Fruit fly (Drosophila melanogaster) whole organism, embryonic: ENCODE results near the gene obst-B.
A peak's percentile ranks its signal among the peaks of the same experiment; 100 is the strongest.

Experiments used
- C15 ChIP-seq: fragments of 200-800 bp; sonication (Bioruptor generic); IDR thresholded peaks from 3 replicates; pipeline ENCODE4 v1.3.6; 2022; ENCODE audit warnings: missing biosample characterization, missing genetic modification characterization
- CG10267 ChIP-seq: fragments of 200-800 bp; sonication (Bioruptor generic); optimal IDR thresholded peaks from 2 replicates; lab custom pipeline; 2018; ENCODE audit warnings: missing biosample characterization, mild to moderate bottlenecking, missing genetic modification characterization, moderate library complexity
- CG13287 ChIP-seq: fragments of 200-800 bp; sonication (Bioruptor generic); IDR thresholded peaks from 2 replicates; pipeline ENCODE4 v1.3.6; 2022; ENCODE audit warnings: missing biosample characterization, missing genetic modification characterization; ENCODE audit not compliant: partially characterized antibody
- CG13775 ChIP-seq: fragments of 200-800 bp; sonication (Bioruptor generic); optimal IDR thresholded peaks from 3 replicates; lab custom pipeline; 2017; ENCODE audit warnings: missing biosample characterization, mild to moderate bottlenecking, missing genetic modification characterization
- CG1832 ChIP-seq: fragments of 200-800 bp; sonication (Bioruptor generic); optimal IDR thresholded peaks from 2 replicates; lab custom pipeline; 2017; ENCODE audit warnings: missing biosample characterization, mild to moderate bottlenecking, missing genetic modification characterization, inconsistent platforms
- CG30403 ChIP-seq: fragments of 200-800 bp; sonication (Bioruptor generic); optimal IDR thresholded peaks from 3 replicates; lab custom pipeline; 2016; ENCODE audit warnings: missing biosample characterization, missing genetic modification characterization
- CG31388 ChIP-seq: fragments of 200-800 bp; sonication (Bioruptor generic); optimal IDR thresholded peaks from 2 replicates; lab custom pipeline; 2016; ENCODE audit warnings: missing biosample characterization, missing genetic modification characterization
- CG4282 ChIP-seq: fragments of 200-800 bp; sonication (Bioruptor generic); optimal IDR thresholded peaks from 2 replicates; lab custom pipeline; 2016; ENCODE audit warnings: missing biosample characterization, missing genetic modification characterization
- CG4360 ChIP-seq: fragments of 200-800 bp; sonication (Bioruptor generic); IDR thresholded peaks from 2 replicates; pipeline ENCODE4 v1.3.6; 2022; ENCODE audit warnings: missing biosample characterization, missing genetic modification characterization
- CG4730 ChIP-seq: fragments of 200-800 bp; sonication (Bioruptor generic); IDR thresholded peaks from 2 replicates; pipeline ENCODE4 v1.3.6; 2022; ENCODE audit warnings: missing biosample characterization, missing genetic modification characterization
- CG7357 ChIP-seq: fragments of 200-800 bp; sonication (Bioruptor generic); IDR thresholded peaks from 3 replicates; pipeline ENCODE4 v1.3.6; 2022; ENCODE audit warnings: missing biosample characterization, missing genetic modification characterization
- CG7372 ChIP-seq: fragments of 200-800 bp; sonication (Bioruptor generic); IDR thresholded peaks from 2 replicates; pipeline ENCODE4 v1.3.6; 2022; ENCODE audit warnings: missing biosample characterization, missing genetic modification characterization
- CG7928 ChIP-seq: fragments of 200-800 bp; sonication (Bioruptor generic); optimal IDR thresholded peaks from 2 replicates; lab custom pipeline; 2017; ENCODE audit warnings: missing biosample characterization, mild to moderate bottlenecking, missing genetic modification characterization
- Lhr ChIP-seq: fragments of 200-800 bp; sonication (Bioruptor generic); optimal IDR thresholded peaks from 3 replicates; lab custom pipeline; 2017; ENCODE audit warnings: mild to moderate bottlenecking, missing biosample characterization, missing genetic modification reagents, missing genetic modification characterization
- Max ChIP-seq: fragments of 200-800 bp; sonication (Bioruptor generic); optimal IDR thresholded peaks from 2 replicates; lab custom pipeline; 2016; ENCODE audit warnings: missing biosample characterization, mild to moderate bottlenecking, missing genetic modification characterization
- NC2β ChIP-seq: fragments of 200-800 bp; sonication (Bioruptor generic); optimal IDR thresholded peaks from 2 replicates; lab custom pipeline; 2016; ENCODE audit warnings: missing biosample characterization, missing genetic modification characterization
- Nf-YB ChIP-seq: fragments of 200-800 bp; sonication (Bioruptor generic); optimal IDR thresholded peaks from 3 replicates; lab custom pipeline; 2019; ENCODE audit warnings: missing biosample characterization, mild to moderate bottlenecking, missing genetic modification characterization, moderate library complexity
- Oaz ChIP-seq: fragments of 200-800 bp; sonication (Bioruptor generic); IDR thresholded peaks from 2 replicates; pipeline ENCODE4 v1.3.6; 2022; ENCODE audit warnings: missing biosample characterization, missing genetic modification characterization
- Poxn ChIP-seq: fragments of 200-800 bp; sonication (Bioruptor generic); IDR thresholded peaks from 2 replicates; pipeline ENCODE4 v1.3.6; 2022; ENCODE audit warnings: missing biosample characterization, missing genetic modification characterization
- Six4 ChIP-seq: fragments of 200-800 bp; sonication (Bioruptor generic); optimal IDR thresholded peaks from 2 replicates; lab custom pipeline; 2016; ENCODE audit warnings: missing biosample characterization, missing genetic modification characterization
- abd-A ChIP-seq: fragments of 200-800 bp; sonication (Bioruptor generic); optimal IDR thresholded peaks from 3 replicates; lab custom pipeline; 2019; ENCODE audit warnings: missing biosample characterization, mild to moderate bottlenecking, missing genetic modification characterization, moderate library complexity
- ase ChIP-seq: fragments of 200-800 bp; sonication (Bioruptor generic); IDR thresholded peaks from 3 replicates; pipeline ENCODE4 v1.3.6; 2022; ENCODE audit warnings: missing biosample characterization, missing genetic modification characterization
- ash1 ChIP-seq: fragments of 200-800 bp; sonication (Bioruptor generic); optimal IDR thresholded peaks from 2 replicates; lab custom pipeline; 2018; ENCODE audit warnings: missing biosample characterization, mild to moderate bottlenecking, missing genetic modification characterization
- bowl ChIP-seq: fragments of 200-800 bp; sonication (Bioruptor generic); IDR thresholded peaks from 2 replicates; pipeline ENCODE4 v1.3.6; 2022; ENCODE audit warnings: missing biosample characterization, missing genetic modification characterization
- br ChIP-seq: fragments of >200 bp; optimal IDR thresholded peaks from 2 replicates; lab custom pipeline; 2017
- caup ChIP-seq: fragments of 200-800 bp; sonication (Bioruptor generic); optimal IDR thresholded peaks from 3 replicates; lab custom pipeline; 2017; ENCODE audit warnings: missing biosample characterization, mild to moderate bottlenecking, missing genetic modification characterization, moderate library complexity; ENCODE audit not compliant: severe bottlenecking
- dan ChIP-seq: fragments of 200-800 bp; sonication (Bioruptor generic); IDR thresholded peaks from 2 replicates; pipeline ENCODE4 v1.3.6; 2022; ENCODE audit warnings: missing biosample characterization, missing genetic modification characterization
- eyg ChIP-seq: fragments of 200-800 bp; sonication (Bioruptor generic); optimal IDR thresholded peaks from 3 replicates; lab custom pipeline; 2016; ENCODE audit warnings: missing biosample characterization, missing genetic modification characterization
- fd102C ChIP-seq: fragments of 200-800 bp; sonication (Bioruptor generic); optimal IDR thresholded peaks from 2 replicates; lab custom pipeline; 2018; ENCODE audit warnings: missing biosample characterization, mild to moderate bottlenecking, missing genetic modification characterization, moderate library complexity
- fd3F ChIP-seq: fragments of 200-800 bp; sonication (Bioruptor generic); optimal IDR thresholded peaks from 2 replicates; lab custom pipeline; 2018; ENCODE audit warnings: missing biosample characterization, mild to moderate bottlenecking, missing genetic modification characterization, moderate library complexity
- gem ChIP-seq: fragments of 200-800 bp; sonication (Bioruptor generic); optimal IDR thresholded peaks from 2 replicates; lab custom pipeline; 2019; ENCODE audit warnings: missing biosample characterization, mild to moderate bottlenecking, missing genetic modification characterization, moderate library complexity
- gt ChIP-seq: fragments of 200-800 bp; sonication (Bioruptor generic); IDR thresholded peaks from 2 replicates; pipeline ENCODE4 v1.3.6; 2022; ENCODE audit warnings: missing biosample characterization, missing genetic modification characterization
- hth ChIP-seq: fragments of >200 bp; optimal IDR thresholded peaks from 2 replicates; lab custom pipeline; 2017; ENCODE audit warnings: inconsistent platforms
- jigr1 ChIP-seq: fragments of 200-800 bp; sonication (Bioruptor generic); IDR thresholded peaks from 3 replicates; pipeline ENCODE4 v1.3.6; 2022; ENCODE audit warnings: missing biosample characterization, missing genetic modification characterization
- klu ChIP-seq: fragments of 200-800 bp; sonication (Bioruptor generic); IDR thresholded peaks from 2 replicates; pipeline ENCODE4 v1.3.6; 2022; ENCODE audit warnings: missing biosample characterization, missing genetic modification characterization
- lbe ChIP-seq: fragments of 200-800 bp; sonication (Bioruptor generic); optimal IDR thresholded peaks from 2 replicates; lab custom pipeline; 2016; ENCODE audit warnings: missing biosample characterization, mild to moderate bottlenecking, missing genetic modification characterization
- nerfin-1 ChIP-seq: fragments of 200-800 bp; sonication (Bioruptor generic); optimal IDR thresholded peaks from 3 replicates; lab custom pipeline; 2019; ENCODE audit warnings: missing biosample characterization, mild to moderate bottlenecking, missing genetic modification characterization, moderate library complexity
- pnt ChIP-seq: fragments of 200-800 bp; sonication (Bioruptor generic); optimal IDR thresholded peaks from 3 replicates; lab custom pipeline; 2016; ENCODE audit warnings: missing biosample characterization, missing genetic modification characterization
- pros ChIP-seq: fragments of 200-800 bp; sonication (Bioruptor generic); optimal IDR thresholded peaks from 3 replicates; lab custom pipeline; 2019; ENCODE audit warnings: missing biosample characterization, mild to moderate bottlenecking, missing genetic modification characterization, moderate library complexity
- ranshi ChIP-seq: fragments of 200-800 bp; sonication (Bioruptor generic); IDR thresholded peaks from 2 replicates; pipeline ENCODE4 v1.3.6; 2022; ENCODE audit warnings: missing biosample characterization, missing genetic modification characterization
- seq ChIP-seq: fragments of 200-800 bp; sonication (Bioruptor generic); IDR thresholded peaks from 2 replicates; pipeline ENCODE4 v1.3.6; 2022; ENCODE audit warnings: missing biosample characterization, missing genetic modification characterization
- shn ChIP-seq: fragments of 200-800 bp; sonication (Bioruptor generic); optimal IDR thresholded peaks from 3 replicates; lab custom pipeline; 2016; ENCODE audit warnings: missing biosample characterization, missing genetic modification characterization
- so ChIP-seq: fragments of 200-800 bp; sonication (Bioruptor generic); IDR thresholded peaks from 3 replicates; pipeline ENCODE4 v1.3.6; 2022; ENCODE audit warnings: missing biosample characterization, missing genetic modification characterization
- stwl ChIP-seq: fragments of 200-800 bp; sonication (Bioruptor generic); optimal IDR thresholded peaks from 3 replicates; lab custom pipeline; 2018; ENCODE audit warnings: missing biosample characterization, mild to moderate bottlenecking, missing genetic modification characterization, moderate library complexity
- tll ChIP-seq, 2 experiments: fragments of 200-800 bp in 1 of 2; fragments of >200 bp in 1 of 2; sonication (Bioruptor generic) in 1 of 2; optimal IDR thresholded peaks; 2 replicates each; lab custom pipeline; 2017 to 2019; ENCODE audit warnings: missing biosample characterization in 2 of 2, missing genetic modification characterization in 2 of 2, mild to moderate bottlenecking in 1 of 2, moderate library complexity in 1 of 2
- trem ChIP-seq: fragments of 200-800 bp; optimal IDR thresholded peaks from 3 replicates; lab custom pipeline; 2019; ENCODE audit warnings: missing biosample characterization, mild to moderate bottlenecking, missing genetic modification characterization, moderate library complexity
- twi ChIP-seq: fragments of 200-800 bp; optimal IDR thresholded peaks from 2 replicates; lab custom pipeline; 2019; ENCODE audit warnings: missing biosample characterization, mild to moderate bottlenecking, missing genetic modification characterization, moderate library complexity
- vfl ChIP-seq: fragments of 200-800 bp; sonication (Bioruptor generic); optimal IDR thresholded peaks from 2 replicates; lab custom pipeline; 2016; ENCODE audit warnings: missing biosample characterization, missing genetic modification characterization
- zfh1 ChIP-seq: fragments of 200-800 bp; sonication (Bioruptor generic); IDR thresholded peaks from 3 replicates; pipeline ENCODE4 v1.3.6; 2022; ENCODE audit warnings: missing biosample characterization, missing genetic modification characterization
- zfh2 ChIP-seq: fragments of 200-800 bp; sonication (Bioruptor generic); optimal IDR thresholded peaks from 2 replicates; lab custom pipeline; 2016; ENCODE audit warnings: missing biosample characterization, missing genetic modification characterization

obst-B gene

dm6 chr2L:9984078-9984772 is 48.3 kb upstream of the obst-B start, which contains the start of gene bib (continued):
- TF ChIP-seq gem (peak; percentile 94), zfh1 (GFP tag; lab: Robert Waterston, UW) (peak; percentile 69; the same call in 2 of the 3 replicates), CG7357 (GFP tag; lab: Robert Waterston, UW) (peak; percentile 38; the same call in 1 of the 3 replicates), CG13287 (GFP tag; lab: Robert Waterston, UW) (no peak), NC2β (GFP tag; lab: Kevin White, UChicago) (peak; percentile 53), dan (GFP tag; lab: Robert Waterston, UW) (peak; percentile 55; the same call in 1 of the 2 replicates), br (no peak), C15 (GFP tag; lab: Robert Waterston, UW) (no peak), zfh2 (no peak), CG10267 (tag; lab: Kevin White, UChicago) (peak; percentile 89), ase (0 out of 3 replicates have a peak, but pooled peaks have one; percentile 61), hth (lab: Kevin White, UChicago) (no peak), trem (tag; lab: Kevin White, UChicago) (peak; percentile 93), CG4730 (GFP tag; lab: Robert Waterston, UW) (peak; percentile 40; the same call in 1 of the 2 replicates), shn (GFP tag; lab: Kevin White, UChicago) (no peak), gt (GFP tag; lab: Robert Waterston, UW) (0 out of 2 replicates have a peak, but pooled peaks have one; percentile 43), fd3F (GFP tag; lab: Kevin White, UChicago) (peak; percentile 52), lbe (GFP tag; lab: Kevin White, UChicago) (peak; percentile 82), CG30403 (GFP tag; lab: Kevin White, UChicago) (peak; percentile 87), Six4 (peak; percentile 81), klu (GFP tag; lab: Robert Waterston, UW) (no peak; the same call in 1 of the 2 replicates), Lhr (GFP tag; lab: Kevin White, UChicago) (peak; percentile 71), ash1 (GFP tag; lab: Kevin White, UChicago) (no peak), Nf-YB (GFP tag; lab: Kevin White, UChicago) (peak; percentile 70), CG13775 (peak; percentile 91), so (peak; percentile 62; the same call in 1 of the 3 replicates), caup (peak; percentile 79), vfl (peak; percentile 23), bowl (GFP tag; lab: Robert Waterston, UW) (0 out of 2 replicates have a peak, but pooled peaks have one; percentile 26), tll (GFP tag; optimal IDR thresholded peaks at IDR 0.05; lab: Kevin White, UChicago) (peak in 1 of 2 experiments; percentile 92), nerfin-1 (tag; lab: Kevin White, UChicago) (peak; percentile 77), pnt (GFP tag; lab: Kevin White, UChicago) (peak; percentile 28), eyg (GFP tag; lab: Kevin White, UChicago) (no peak), CG1832 (GFP tag; lab: Kevin White, UChicago) (no peak), ranshi (GFP tag; lab: Robert Waterston, UW) (peak; percentile 14; the same call in 1 of the 2 replicates), Poxn (GFP tag; lab: Robert Waterston, UW) (no peak), CG31388 (peak; percentile 32), pros (peak; percentile 60), CG4282 (GFP tag; lab: Kevin White, UChicago) (no peak), CG4360 (GFP tag; lab: Robert Waterston, UW) (peak; percentile 39; the same call in 1 of the 2 replicates), abd-A (tag; lab: Kevin White, UChicago) (no peak), seq (GFP tag; lab: Robert Waterston, UW) (peak; percentile 49; the same call in 1 of the 2 replicates), CG7372 (no peak), stwl (tag; lab: Kevin White, UChicago) (peak; percentile 46), jigr1 (GFP tag; lab: Robert Waterston, UW) (0 out of 3 replicates have a peak, but pooled peaks have one; percentile 15), CG7928 (GFP tag; lab: Kevin White, UChicago) (peak; percentile 26), twi (peak; percentile 76), Oaz (GFP tag; lab: Robert Waterston, UW) (no peak), fd102C (GFP tag; lab: Kevin White, UChicago) (peak; percentile 78), Max (GFP tag; lab: Kevin White, UChicago) (peak; percentile 75)
